Fruit fly (Drosophila melanogaster) whole organism, adult: ENCODE results near the gene mRRF1.
A peak's percentile ranks its signal among the peaks of the same experiment; 100 is the strongest.

Source experiments
- CG11617 ChIP-seq: fragments of 200-800 bp; sonication (Bioruptor generic); optimal IDR thresholded peaks from 2 replicates; lab custom pipeline; 2017; ENCODE audit warnings: mild to moderate bottlenecking, missing biosample characterization, missing genetic modification reagents, missing genetic modification characterization
- CG12768 ChIP-seq: fragments of 200-800 bp; sonication (Bioruptor generic); optimal IDR thresholded peaks from 2 replicates; lab custom pipeline; 2017; ENCODE audit warnings: missing biosample characterization, missing genetic modification characterization, mild to moderate bottlenecking, moderate library complexity, missing genetic modification reagents
- CG14711 ChIP-seq: fragments of 200-800 bp; sonication (Bioruptor generic); optimal IDR thresholded peaks from 2 replicates; lab custom pipeline; 2018; ENCODE audit warnings: missing biosample characterization, mild to moderate bottlenecking, missing genetic modification characterization, moderate library complexity
- CG1620 ChIP-seq: fragments of 200-800 bp; sonication (Bioruptor generic); optimal IDR thresholded peaks from 2 replicates; lab custom pipeline; 2016; ENCODE audit warnings: missing biosample characterization, missing genetic modification characterization
- CG33017 ChIP-seq: fragments of 200-800 bp; sonication (Bioruptor generic); optimal IDR thresholded peaks from 2 replicates; lab custom pipeline; 2018; ENCODE audit warnings: missing biosample characterization, mild to moderate bottlenecking, missing genetic modification characterization, moderate library complexity
- CG5204 ChIP-seq: fragments of 200-800 bp; sonication (Bioruptor generic); optimal IDR thresholded peaks from 2 replicates; lab custom pipeline; 2016; ENCODE audit warnings: missing biosample characterization, missing genetic modification characterization
- CG7045 ChIP-seq: fragments of 200-800 bp; sonication (Bioruptor generic); optimal IDR thresholded peaks from 2 replicates; lab custom pipeline; 2017; ENCODE audit warnings: missing biosample characterization, mild to moderate bottlenecking, missing genetic modification characterization
- CG7101 ChIP-seq: fragments of 200-800 bp; sonication (Bioruptor generic); optimal IDR thresholded peaks from 2 replicates; lab custom pipeline; 2018; ENCODE audit warnings: missing biosample characterization, mild to moderate bottlenecking, missing genetic modification characterization, moderate library complexity
- Clk ChIP-seq: fragments of 200-800 bp; sonication (Bioruptor generic); optimal IDR thresholded peaks from 2 replicates; lab custom pipeline; 2017; ENCODE audit warnings: missing biosample characterization, missing genetic modification characterization
- Crg-1 ChIP-seq: fragments of 200-800 bp; sonication (Bioruptor generic); optimal IDR thresholded peaks from 2 replicates; lab custom pipeline; 2016; ENCODE audit warnings: missing biosample characterization, missing genetic modification characterization
- Hr96 ChIP-seq: fragments of 200-800 bp; sonication (Bioruptor generic); optimal IDR thresholded peaks from 2 replicates; lab custom pipeline; 2016; ENCODE audit warnings: missing biosample characterization, missing genetic modification characterization
- Mnt ChIP-seq: fragments of 200-800 bp; sonication (Bioruptor generic); optimal IDR thresholded peaks from 2 replicates; lab custom pipeline; 2016; ENCODE audit warnings: missing biosample characterization, mild to moderate bottlenecking, missing genetic modification characterization
- bab1 ChIP-seq: fragments of 200-800 bp; sonication (Bioruptor generic); optimal IDR thresholded peaks from 3 replicates; lab custom pipeline; 2019; ENCODE audit warnings: missing biosample characterization, mild to moderate bottlenecking, missing genetic modification characterization, moderate library complexity
- cic ChIP-seq: fragments of 200-800 bp; sonication (Bioruptor generic); optimal IDR thresholded peaks from 2 replicates; lab custom pipeline; 2017; ENCODE audit warnings: missing biosample characterization, mild to moderate bottlenecking, missing genetic modification characterization, moderate library complexity
- cnc ChIP-seq, 2 experiments: fragments of >200 bp; optimal IDR thresholded peaks; 2 replicates each; lab custom pipeline; 2017
- kay ChIP-seq: fragments of 200-800 bp; sonication (Bioruptor generic); peaks from one replicate; lab custom pipeline; 2016; ENCODE audit warnings: missing biosample characterization, missing genetic modification characterization, borderline replicate concordance
- ovo ChIP-seq: fragments of 200-800 bp; sonication (Bioruptor generic); optimal IDR thresholded peaks from 2 replicates; lab custom pipeline; 2016; ENCODE audit warnings: missing biosample characterization, missing genetic modification characterization
- pad ChIP-seq: fragments of 200-800 bp; sonication (Bioruptor generic); optimal IDR thresholded peaks from 3 replicates; lab custom pipeline; 2017; ENCODE audit warnings: missing biosample characterization, missing genetic modification characterization, mild to moderate bottlenecking, moderate library complexity, missing genetic modification reagents
- tj ChIP-seq: fragments of 200-800 bp; sonication (Bioruptor generic); optimal IDR thresholded peaks from 3 replicates; lab custom pipeline; 2017; ENCODE audit warnings: missing biosample characterization, mild to moderate bottlenecking, missing genetic modification characterization, moderate library complexity
- toe ChIP-seq: fragments of 200-800 bp; sonication (Bioruptor generic); optimal IDR thresholded peaks from 2 replicates; lab custom pipeline; 2016; ENCODE audit warnings: missing biosample characterization, missing genetic modification characterization

The mRRF1 gene

dm6 chr3L:9364131-9364530 lies at the start of gene mRRF1:
Gene mRRF1, plus strand, starts transcription at chr3L:9364350.
- TF ChIP-seq bab1 (GFP tag; lab: Kevin White, UChicago) (peak; percentile 7), tj (peak; percentile 38), cic (no peak), kay (GFP tag; lab: Kevin White, UChicago) (peak; percentile 27)

- TF ChIP-seq CG7045 (GFP tag; lab: Kevin White, UChicago): no peak
- TF ChIP-seq Mnt (GFP tag; lab: Kevin White, UChicago): peak; percentile 3
- TF ChIP-seq CG11617: no peak
- TF ChIP-seq CG12768 (GFP tag; lab: Kevin White, UChicago): no peak
- peak; percentile 23 for TF ChIP-seq CG5204 (GFP tag; lab: Kevin White, UChicago)
- TF ChIP-seq Hr96 (GFP tag; lab: Kevin White, UChicago): no peak
- no peak for TF ChIP-seq bab1 (GFP tag; lab: Kevin White, UChicago)
- peak; percentile 47 for TF ChIP-seq cic
- no peak for TF ChIP-seq ovo (GFP tag; lab: Kevin White, UChicago)
- peak; percentile 12 for TF ChIP-seq CG1620 (GFP tag; lab: Kevin White, UChicago)
- TF ChIP-seq CG7101: peak; percentile 29
- TF ChIP-seq CG14711 (tag; lab: Kevin White, UChicago): no peak
- TF ChIP-seq tj: no peak
- TF ChIP-seq pad: no peak
- TF ChIP-seq Crg-1 (GFP tag; lab: Kevin White, UChicago): no peak
- peak; percentile 83 for TF ChIP-seq kay (GFP tag; lab: Kevin White, UChicago)
- peak; percentile 34 for TF ChIP-seq toe (GFP tag; lab: Kevin White, UChicago)
- no peak for TF ChIP-seq Clk (GFP tag; lab: Kevin White, UChicago)
Measured at dm6 chr3L:9333745-9334382, 30.3 kb upstream of the mRRF1 start, which contains the start of gene PGRP-LA. Gene PGRP-LA, plus strand, starts transcription at chr3L:9334332.

DNA sequence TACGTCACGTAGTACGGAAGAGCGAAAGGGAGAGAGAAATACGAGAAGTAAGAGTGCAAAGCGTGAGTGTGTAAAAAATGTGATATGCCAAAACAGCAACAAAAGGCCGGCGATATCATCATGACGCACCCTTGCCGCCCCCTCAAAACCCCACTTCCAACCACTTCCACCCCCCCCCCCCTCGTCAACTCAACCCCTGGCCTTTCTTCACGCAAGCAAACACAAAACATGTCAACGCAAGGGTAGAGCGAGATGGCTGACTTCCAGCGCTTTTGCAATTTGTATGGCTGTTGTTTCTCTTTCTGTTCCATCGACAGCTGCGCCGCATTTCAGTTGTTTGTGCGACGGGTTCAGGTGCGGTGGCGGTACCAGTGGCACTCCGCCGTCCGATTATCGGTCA lies 28.4 kb upstream of the mRRF1 start:
- no peak for TF ChIP-seq CG5204 (GFP tag; lab: Kevin White, UChicago)
- peak; percentile 98 for TF ChIP-seq cic
- TF ChIP-seq CG33017 (tag; lab: Kevin White, UChicago): peak; percentile 38
- TF ChIP-seq CG7101: peak; percentile 1
- peak; percentile 59 for TF ChIP-seq pad
- TF ChIP-seq CG7045 (GFP tag; lab: Kevin White, UChicago): peak; percentile 32
- no peak for TF ChIP-seq CG1620 (GFP tag; lab: Kevin White, UChicago)
- no peak for TF ChIP-seq bab1 (GFP tag; lab: Kevin White, UChicago)
- peak; percentile 85 for TF ChIP-seq kay (GFP tag; lab: Kevin White, UChicago)
- peak in 1 of 2 experiments; percentile 52 for TF ChIP-seq cnc (optimal IDR thresholded peaks at IDR 0.05; lab: Kevin White, UChicago)
- peak; percentile 6 for TF ChIP-seq Clk (GFP tag; lab: Kevin White, UChicago)
- TF ChIP-seq CG14711 (tag; lab: Kevin White, UChicago): no peak
- peak; percentile 41 for TF ChIP-seq ovo (GFP tag; lab: Kevin White, UChicago)
- TF ChIP-seq Hr96 (GFP tag; lab: Kevin White, UChicago): no peak
- TF ChIP-seq CG12768 (GFP tag; lab: Kevin White, UChicago): peak; percentile 90
- TF ChIP-seq toe (GFP tag; lab: Kevin White, UChicago): no peak
- peak; percentile 7 for TF ChIP-seq tj
- TF ChIP-seq Mnt (GFP tag; lab: Kevin White, UChicago): peak; percentile 11
- TF ChIP-seq CG11617: peak; percentile 5
- no peak for TF ChIP-seq Crg-1 (GFP tag; lab: Kevin White, UChicago)

dm6 chr3L:9337942-9338468 lies 26.1 kb upstream of the mRRF1 start:
- no peak for TF ChIP-seq Hr96 (GFP tag; lab: Kevin White, UChicago)
- TF ChIP-seq Mnt (GFP tag; lab: Kevin White, UChicago): no peak
- peak; percentile 51 for TF ChIP-seq cic
- TF ChIP-seq CG1620 (GFP tag; lab: Kevin White, UChicago): no peak

DNA sequence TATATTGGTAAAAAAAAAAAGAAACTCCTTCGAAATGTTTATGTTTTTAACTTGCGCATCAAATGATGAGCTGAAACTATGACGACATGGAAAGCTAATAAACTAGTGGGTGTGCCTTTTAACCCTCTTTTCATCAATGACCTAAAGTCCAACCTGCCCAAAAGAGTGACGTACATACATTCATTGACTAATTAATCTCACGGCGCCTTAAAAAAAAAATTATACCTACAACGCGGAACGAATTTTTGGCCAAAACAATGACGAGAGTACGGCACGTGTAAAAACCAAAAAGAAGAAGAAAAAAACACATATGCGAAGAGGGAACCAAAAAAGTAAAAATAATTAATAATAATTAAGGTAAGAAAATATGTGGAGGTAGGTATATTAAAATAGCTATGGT lies 25.6 kb upstream of the mRRF1 start, which contains the start of gene PGRP-LC:
Gene PGRP-LC (plus strand): TSS at position 301 of the 400 bp plus-strand sequence.
- no peak for TF ChIP-seq pad
- no peak for TF ChIP-seq kay (GFP tag; lab: Kevin White, UChicago)
- no peak for TF ChIP-seq Hr96 (GFP tag; lab: Kevin White, UChicago)
- no peak for TF ChIP-seq CG7045 (GFP tag; lab: Kevin White, UChicago)
- TF ChIP-seq ovo (GFP tag; lab: Kevin White, UChicago): no peak
- TF ChIP-seq CG1620 (GFP tag; lab: Kevin White, UChicago): no peak
- no peak for TF ChIP-seq CG33017 (tag; lab: Kevin White, UChicago)
- no peak for TF ChIP-seq Clk (GFP tag; lab: Kevin White, UChicago)
- TF ChIP-seq CG7101: no peak
- TF ChIP-seq CG5204 (GFP tag; lab: Kevin White, UChicago): no peak
- no peak for TF ChIP-seq cic
- TF ChIP-seq CG14711 (tag; lab: Kevin White, UChicago): no peak
- no peak for TF ChIP-seq toe (GFP tag; lab: Kevin White, UChicago)
- no peak for TF ChIP-seq Mnt (GFP tag; lab: Kevin White, UChicago)
- TF ChIP-seq Crg-1 (GFP tag; lab: Kevin White, UChicago): no peak
- TF ChIP-seq tj: no peak

dm6 chr3L:9339021-9339420 lies 25.1 kb upstream of the mRRF1 start:
- TF ChIP-seq CG7045 (GFP tag; lab: Kevin White, UChicago): no peak
- peak; percentile 15 for TF ChIP-seq CG5204 (GFP tag; lab: Kevin White, UChicago)
- TF ChIP-seq kay (GFP tag; lab: Kevin White, UChicago): peak; percentile 77
- TF ChIP-seq CG33017 (tag; lab: Kevin White, UChicago): peak; percentile 5
- no peak for TF ChIP-seq Hr96 (GFP tag; lab: Kevin White, UChicago)
- no peak for TF ChIP-seq ovo (GFP tag; lab: Kevin White, UChicago)
